Fruit fly (Drosophila melanogaster) whole organism, embryonic: Measurements from ENCODE around the gene Tollo.
A peak's percentile ranks its signal among the peaks of the same experiment; 100 is the strongest.

Experiments used
- ATbp ChIP-seq: fragments of 200-800 bp; sonication (Bioruptor generic); optimal IDR thresholded peaks from 2 replicates; lab custom pipeline; 2017; ENCODE audit warnings: missing biosample characterization, mild to moderate bottlenecking, missing genetic modification characterization, missing genetic modification reagents
- CG10209 ChIP-seq: fragments of 200-800 bp; sonication (Bioruptor generic); optimal IDR thresholded peaks from 3 replicates; lab custom pipeline; 2017; ENCODE audit warnings: missing biosample characterization, mild to moderate bottlenecking, missing genetic modification characterization, missing genetic modification reagents
- CG12391 ChIP-seq: fragments of 200-800 bp; sonication (Bioruptor generic); optimal IDR thresholded peaks from 3 replicates; lab custom pipeline; 2018; ENCODE audit warnings: missing biosample characterization, mild to moderate bottlenecking, missing genetic modification characterization, moderate library complexity
- CG1529 ChIP-seq: fragments of 200-800 bp; sonication (Bioruptor generic); optimal IDR thresholded peaks from 3 replicates; lab custom pipeline; 2018; ENCODE audit warnings: missing biosample characterization, missing genetic modification characterization
- CG1602 ChIP-seq: fragments of 200-800 bp; sonication (Bioruptor generic); optimal IDR thresholded peaks from 3 replicates; lab custom pipeline; 2016; ENCODE audit warnings: missing biosample characterization, missing genetic modification characterization
- CG16815 ChIP-seq: fragments of 200-800 bp; sonication (Bioruptor generic); optimal IDR thresholded peaks from 3 replicates; lab custom pipeline; 2017; ENCODE audit warnings: missing biosample characterization, mild to moderate bottlenecking, missing genetic modification characterization
- CG17186 ChIP-seq: fragments of 200-800 bp; sonication (Bioruptor generic); optimal IDR thresholded peaks from 3 replicates; lab custom pipeline; 2017; ENCODE audit warnings: missing biosample characterization, missing genetic modification reagents, missing genetic modification characterization
- CG18262 ChIP-seq: fragments of 200-800 bp; optimal IDR thresholded peaks from 3 replicates; lab custom pipeline; 2019; ENCODE audit warnings: missing biosample characterization, mild to moderate bottlenecking, missing genetic modification characterization, moderate library complexity
- CG2129 ChIP-seq: fragments of 200-800 bp; sonication (Bioruptor generic); IDR thresholded peaks from 2 replicates; pipeline ENCODE4 v1.3.6; 2022; ENCODE audit warnings: missing biosample characterization, missing genetic modification characterization; ENCODE audit not compliant: partially characterized antibody
- CG2712 ChIP-seq: fragments of 200-800 bp; optimal IDR thresholded peaks from 3 replicates; lab custom pipeline; 2019; ENCODE audit warnings: missing biosample characterization, mild to moderate bottlenecking, missing genetic modification characterization, moderate library complexity
- CG31224 ChIP-seq: fragments of 200-800 bp; sonication (Bioruptor generic); IDR thresholded peaks from 2 replicates; pipeline ENCODE4 v1.3.6; 2022; ENCODE audit warnings: missing biosample characterization, missing genetic modification characterization
- CG33557 ChIP-seq: fragments of 200-800 bp; sonication (Bioruptor generic); optimal IDR thresholded peaks from 2 replicates; lab custom pipeline; 2019; ENCODE audit warnings: missing biosample characterization, mild to moderate bottlenecking, missing genetic modification characterization, moderate library complexity
- CG6683 ChIP-seq: fragments of 200-800 bp; sonication (Bioruptor generic); optimal IDR thresholded peaks from 2 replicates; lab custom pipeline; 2017; ENCODE audit warnings: missing biosample characterization, mild to moderate bottlenecking, missing genetic modification characterization, missing genetic modification reagents
- CG6689 ChIP-seq: fragments of 200-800 bp; sonication (Bioruptor generic); IDR thresholded peaks from 2 replicates; pipeline ENCODE4 v1.3.6; 2022; ENCODE audit warnings: missing biosample characterization, missing genetic modification characterization
- CG9609 ChIP-seq: fragments of 200-800 bp; sonication (Bioruptor generic); optimal IDR thresholded peaks from 3 replicates; lab custom pipeline; 2016; ENCODE audit warnings: missing biosample characterization, missing genetic modification characterization
- CG9727 ChIP-seq: fragments of 200-800 bp; sonication (Bioruptor generic); optimal IDR thresholded peaks from 3 replicates; lab custom pipeline; 2017; ENCODE audit warnings: missing biosample characterization, mild to moderate bottlenecking, missing genetic modification characterization
- Dfd ChIP-seq, 2 experiments: fragments of >200 bp; optimal IDR thresholded peaks; 2 replicates each; lab custom pipeline; 2017; ENCODE audit warnings: missing biosample characterization in 2 of 2, missing genetic modification characterization in 2 of 2
- Ets65A ChIP-seq: fragments of 200-800 bp; sonication (Bioruptor generic); peaks from one replicate; lab custom pipeline; 2016; ENCODE audit warnings: missing biosample characterization, missing genetic modification characterization
- NFAT ChIP-seq: fragments of 200-800 bp; sonication (Bioruptor generic); IDR thresholded peaks from 2 replicates; pipeline ENCODE4 v1.3.6; 2022; ENCODE audit warnings: missing biosample characterization, missing genetic modification characterization
- Pdp1 ChIP-seq, 2 experiments: fragments of 200-800 bp; sonication (Bioruptor generic); optimal IDR thresholded peaks; 3 replicates each; lab custom pipeline; 2016; ENCODE audit warnings: missing biosample characterization in 2 of 2, missing genetic modification characterization in 2 of 2, mild to moderate bottlenecking in 1 of 2, moderate library complexity in 1 of 2
- Rx ChIP-seq: fragments of 200-800 bp; sonication (Bioruptor generic); IDR thresholded peaks from 2 replicates; pipeline ENCODE4 v1.3.6; 2022; ENCODE audit warnings: missing biosample characterization, missing genetic modification characterization
- Sox102F ChIP-seq: fragments of 200-800 bp; sonication (Bioruptor generic); optimal IDR thresholded peaks from 2 replicates; lab custom pipeline; 2018; ENCODE audit warnings: missing biosample characterization, mild to moderate bottlenecking, missing genetic modification characterization, moderate library complexity
- Sry-β ChIP-seq: fragments of 200-800 bp; sonication (Bioruptor generic); optimal IDR thresholded peaks from 2 replicates; lab custom pipeline; 2018; ENCODE audit warnings: missing biosample characterization, mild to moderate bottlenecking, missing genetic modification characterization, moderate library complexity
- Xbp1 ChIP-seq: fragments of 200-800 bp; sonication (Bioruptor generic); optimal IDR thresholded peaks from 3 replicates; lab custom pipeline; 2016; ENCODE audit warnings: missing biosample characterization, mild to moderate bottlenecking, missing genetic modification characterization
- cas ChIP-seq: fragments of 200-800 bp; sonication (Bioruptor generic); IDR thresholded peaks from 2 replicates; pipeline ENCODE4 v1.3.6; 2022; ENCODE audit warnings: missing biosample characterization, missing genetic modification characterization
- chinmo ChIP-seq: fragments of 200-800 bp; sonication (Bioruptor generic); IDR thresholded peaks from 4 replicates; pipeline ENCODE4 v1.3.6; 2022; ENCODE audit warnings: missing biosample characterization, missing genetic modification characterization; ENCODE audit not compliant: partially characterized antibody
- crc ChIP-seq: fragments of 200-800 bp; sonication (Bioruptor generic); optimal IDR thresholded peaks from 2 replicates; lab custom pipeline; 2016; ENCODE audit warnings: missing biosample characterization, missing genetic modification characterization
- crol ChIP-seq: fragments of 200-800 bp; sonication (Bioruptor generic); IDR thresholded peaks from 2 replicates; pipeline ENCODE4 v1.3.6; 2022; ENCODE audit warnings: missing biosample characterization, missing genetic modification characterization
- dmrt11E ChIP-seq: fragments of 200-800 bp; sonication (Bioruptor generic); optimal IDR thresholded peaks from 3 replicates; lab custom pipeline; 2018; ENCODE audit warnings: missing biosample characterization, mild to moderate bottlenecking, missing genetic modification characterization, moderate library complexity
- fd96Cb ChIP-seq: fragments of 200-800 bp; sonication (Bioruptor generic); optimal IDR thresholded peaks from 2 replicates; lab custom pipeline; 2018; ENCODE audit warnings: missing biosample characterization, mild to moderate bottlenecking, missing genetic modification characterization, moderate library complexity
- gem ChIP-seq: fragments of 200-800 bp; sonication (Bioruptor generic); optimal IDR thresholded peaks from 2 replicates; lab custom pipeline; 2019; ENCODE audit warnings: missing biosample characterization, mild to moderate bottlenecking, missing genetic modification characterization, moderate library complexity
- inv ChIP-seq: fragments of 200-800 bp; sonication (Bioruptor generic); IDR thresholded peaks from 2 replicates; pipeline ENCODE4 v1.3.6; 2022; ENCODE audit warnings: missing biosample characterization, missing genetic modification characterization; ENCODE audit not compliant: partially characterized antibody
- jing ChIP-seq: fragments of 200-800 bp; sonication (Bioruptor generic); optimal IDR thresholded peaks from 2 replicates; lab custom pipeline; 2018; ENCODE audit warnings: missing biosample characterization, mild to moderate bottlenecking, missing genetic modification characterization
- lov ChIP-seq, 2 experiments: fragments of 200-800 bp in 1 of 2; fragments of >200 bp in 1 of 2; sonication (Bioruptor generic) in 1 of 2; IDR thresholded peaks in 1 of 2; optimal IDR thresholded peaks in 1 of 2; 2 replicates in 1 of 2; 3 replicates in 1 of 2; pipeline versions ENCODE4 v1.3.6 to Lab custom; 2017 to 2022; ENCODE audit warnings: missing biosample characterization in 1 of 2, missing genetic modification characterization in 1 of 2
- nmo ChIP-seq: fragments of 200-800 bp; sonication (Bioruptor generic); optimal IDR thresholded peaks from 2 replicates; lab custom pipeline; 2018; ENCODE audit warnings: missing biosample characterization, mild to moderate bottlenecking, missing genetic modification characterization, moderate library complexity
- oc ChIP-seq: fragments of 200-800 bp; sonication (Bioruptor generic); optimal IDR thresholded peaks from 2 replicates; lab custom pipeline; 2018; ENCODE audit warnings: missing biosample characterization, mild to moderate bottlenecking, missing genetic modification characterization, moderate library complexity
- otp ChIP-seq: fragments of 200-800 bp; sonication (Bioruptor generic); IDR thresholded peaks from 3 replicates; pipeline ENCODE4, ENCODE4 v1.3.6; 2022; ENCODE audit warnings: missing biosample characterization, missing genetic modification characterization
- phol ChIP-seq: fragments of 200-800 bp; sonication (Bioruptor generic); optimal IDR thresholded peaks from 3 replicates; lab custom pipeline; 2018; ENCODE audit warnings: missing biosample characterization, mild to moderate bottlenecking, missing genetic modification characterization, moderate library complexity
- pnt ChIP-seq: fragments of 200-800 bp; sonication (Bioruptor generic); optimal IDR thresholded peaks from 3 replicates; lab custom pipeline; 2016; ENCODE audit warnings: missing biosample characterization, missing genetic modification characterization
- sd ChIP-seq: fragments of 200-800 bp; sonication (Bioruptor generic); optimal IDR thresholded peaks from 3 replicates; lab custom pipeline; 2018; ENCODE audit warnings: missing biosample characterization, mild to moderate bottlenecking, missing genetic modification characterization, moderate library complexity
- sens ChIP-seq: fragments of 200-800 bp; sonication (Bioruptor generic); peaks from one replicate; lab custom pipeline; 2016; ENCODE audit warnings: missing biosample characterization, missing genetic modification characterization
- slou ChIP-seq: fragments of 200-800 bp; sonication (Bioruptor generic); optimal IDR thresholded peaks from 3 replicates; lab custom pipeline; 2016; ENCODE audit warnings: missing biosample characterization, missing genetic modification characterization
- sqz ChIP-seq: fragments of 200-800 bp; sonication (Bioruptor generic); optimal IDR thresholded peaks from 3 replicates; lab custom pipeline; 2018; ENCODE audit warnings: missing biosample characterization, mild to moderate bottlenecking, missing genetic modification characterization
- vnd ChIP-seq: fragments of 200-800 bp; sonication (Bioruptor generic); IDR thresholded peaks from 3 replicates; pipeline ENCODE4 v1.3.6; 2022; ENCODE audit warnings: missing biosample characterization, missing genetic modification characterization; ENCODE audit not compliant: partially characterized antibody
- vvl ChIP-seq: fragments of 200-800 bp; sonication (Bioruptor generic); IDR thresholded peaks from 2 replicates; pipeline ENCODE4 v1.3.6; 2022; ENCODE audit warnings: missing biosample characterization, missing genetic modification characterization

Tollo gene

DNA sequence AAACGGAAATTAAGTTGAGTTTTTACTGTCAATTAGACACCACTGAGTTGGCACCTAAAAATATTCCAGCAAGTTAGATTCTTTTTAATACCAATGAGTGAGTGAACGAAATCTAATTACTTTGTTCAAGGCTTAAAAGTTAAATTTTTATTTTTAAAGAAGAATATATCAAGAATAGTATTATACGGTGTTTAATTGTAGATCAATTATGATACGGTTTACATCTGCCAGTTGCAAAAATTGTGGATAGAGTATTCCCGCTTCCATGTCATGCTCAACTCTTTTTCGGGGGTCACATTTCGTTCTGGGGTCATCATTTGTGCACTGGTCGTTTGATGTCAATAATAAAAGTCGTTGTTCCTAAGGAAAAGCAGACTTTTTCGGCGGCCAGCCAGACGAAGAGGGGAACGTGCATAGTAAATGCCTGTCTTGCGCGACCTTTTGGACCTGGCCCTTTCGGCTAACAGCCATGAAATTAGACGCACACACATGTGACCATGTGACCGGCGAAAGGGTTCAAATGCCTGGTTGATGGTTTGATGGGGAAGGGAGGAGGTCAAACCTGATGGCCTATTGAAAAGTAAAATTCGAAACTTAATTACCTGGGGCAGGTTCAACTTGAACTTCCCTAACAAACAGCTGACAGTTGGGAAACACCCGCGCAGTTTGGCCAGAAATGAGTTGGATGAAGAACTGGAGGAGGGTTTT, 35.0 kb upstream of the Tollo start (continued):
- no peak for TF ChIP-seq crc (GFP tag; lab: Kevin White, UChicago)
- TF ChIP-seq lov (optimal IDR thresholded peaks at IDR 0.05; lab: Kevin White, UChicago): no peak
- no peak for TF ChIP-seq lov (GFP tag; IDR thresholded peaks at IDR 0.05; lab: Robert Waterston, UW)

DNA sequence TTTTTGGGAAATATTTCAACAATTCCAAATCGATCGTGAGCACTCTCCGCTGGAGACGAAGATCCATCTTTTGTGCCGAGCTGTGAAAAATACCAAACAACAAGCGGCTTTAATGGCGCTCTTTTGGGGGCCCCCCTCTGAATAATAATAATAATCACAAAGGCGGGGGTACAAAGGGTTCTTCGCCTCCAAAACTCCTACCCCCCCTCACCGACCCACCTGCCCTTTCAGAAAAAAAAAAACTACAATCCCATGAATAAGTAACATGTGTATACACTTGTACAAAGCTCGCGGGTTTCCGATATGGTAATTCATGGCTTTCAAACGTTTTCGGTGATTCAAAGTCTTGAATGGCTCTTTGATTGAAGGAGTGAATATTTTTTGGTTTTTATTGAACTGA, 34.1 kb upstream of the Tollo start:
- TF ChIP-seq crol (GFP tag; lab: Robert Waterston, UW) (peak; percentile 62), oc (tag; lab: Kevin White, UChicago) (peak; percentile 14), sqz (GFP tag; lab: Kevin White, UChicago) (peak; percentile 69), chinmo (GFP tag; lab: Robert Waterston, UW) (0 out of 4 replicates have a peak, but pooled peaks have one; percentile 14), sd (tag; lab: Kevin White, UChicago) (peak; percentile 51), vvl (peak; percentile 45), Dfd (GFP tag; optimal IDR thresholded peaks at IDR 0.05; lab: Kevin White, UChicago) (no peak), CG9609 (GFP tag; lab: Kevin White, UChicago) (no peak), sens (GFP tag; lab: Kevin White, UChicago) (peak; percentile 37), Ets65A (GFP tag; lab: Kevin White, UChicago) (no peak), inv (GFP tag; lab: Robert Waterston, UW) (no peak), Sry-β (GFP tag; lab: Kevin White, UChicago) (no peak)

DNA sequence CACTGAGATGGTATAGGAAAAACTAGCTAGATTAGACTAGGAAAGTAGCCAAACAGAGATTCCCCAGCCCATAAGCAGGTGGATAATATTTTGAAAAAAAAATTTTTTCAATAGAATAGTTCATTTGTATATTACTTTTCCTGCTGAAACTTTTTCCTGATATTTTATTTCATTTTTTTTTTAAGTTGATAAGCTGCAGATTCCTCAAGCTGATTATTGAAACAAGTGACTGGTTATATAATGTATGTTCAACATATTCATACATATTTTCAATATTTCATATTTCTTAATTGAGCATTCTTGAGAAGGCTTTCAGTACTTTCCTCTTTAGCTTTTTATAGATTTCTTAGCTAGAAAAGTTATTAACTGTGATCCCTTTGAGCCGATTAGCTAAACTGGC, 32.3 kb upstream of the Tollo start:
- TF ChIP-seq jing (GFP tag; lab: Kevin White, UChicago): no peak
- TF ChIP-seq CG1529 (GFP tag; lab: Kevin White, UChicago): peak; percentile 11
- peak; percentile 55 for TF ChIP-seq CG12391
- peak; percentile 32 for TF ChIP-seq CG9727 (GFP tag; lab: Kevin White, UChicago)
- peak in 1 of 2 experiments; percentile 78 for TF ChIP-seq Pdp1 (GFP tag; optimal IDR thresholded peaks at IDR 0.05; lab: Kevin White, UChicago)
- no peak for TF ChIP-seq Rx (GFP tag; lab: Robert Waterston, UW)
- TF ChIP-seq vnd (GFP tag; lab: Robert Waterston, UW): no peak
- no peak for TF ChIP-seq cas (GFP tag; lab: Robert Waterston, UW)
- TF ChIP-seq gem: peak; percentile 47
- no peak for TF ChIP-seq NFAT
- TF ChIP-seq fd96Cb (tag; lab: Kevin White, UChicago): no peak
- TF ChIP-seq slou (GFP tag; lab: Kevin White, UChicago): no peak
- TF ChIP-seq otp (GFP tag; lab: Robert Waterston, UW): no peak
- no peak for TF ChIP-seq CG31224 (GFP tag; lab: Robert Waterston, UW)
- no peak for TF ChIP-seq CG6683
- TF ChIP-seq CG6689 (GFP tag; lab: Robert Waterston, UW): 0 out of 2 replicates have a peak, but pooled peaks have one; percentile 4
- TF ChIP-seq Xbp1 (GFP tag; lab: Kevin White, UChicago): peak; percentile 28
- no peak for TF ChIP-seq ATbp
- TF ChIP-seq CG33557 (GFP tag; lab: Kevin White, UChicago): peak; percentile 17
- peak; percentile 14 for TF ChIP-seq CG10209
- TF ChIP-seq CG2129 (GFP tag; lab: Robert Waterston, UW): no peak
- peak; percentile 88 for TF ChIP-seq Sry-β (GFP tag; lab: Kevin White, UChicago)
- TF ChIP-seq CG18262 (tag; lab: Kevin White, UChicago): peak; percentile 60
- TF ChIP-seq CG17186 (GFP tag; lab: Kevin White, UChicago): no peak
- TF ChIP-seq CG16815 (GFP tag; lab: Kevin White, UChicago): peak; percentile 15
- TF ChIP-seq Sox102F: peak; percentile 24
- peak; percentile 41 for TF ChIP-seq phol (tag; lab: Kevin White, UChicago)
- TF ChIP-seq CG2712 (tag; lab: Kevin White, UChicago): peak; percentile 61
- TF ChIP-seq CG1602 (GFP tag; lab: Kevin White, UChicago): no peak
- no peak for TF ChIP-seq pnt (GFP tag; lab: Kevin White, UChicago)
- TF ChIP-seq nmo: peak; percentile 25
- TF ChIP-seq dmrt11E (tag; lab: Kevin White, UChicago): peak; percentile 59
